Worm (Caenorhabditis elegans) whole organism, early embryonic: Measurements from ENCODE around the gene srlf-7.
A peak's percentile ranks its signal among the peaks of the same experiment; 100 is the strongest.

Experiments
- B0310.2 ChIP-seq: sonication (generic microtip); optimal IDR thresholded peaks from 2 replicates; lab custom pipeline; 2016; ENCODE audit warnings: mild to moderate bottlenecking, missing genetic modification characterization, missing compliant biosample characterization
- F13C5.2 ChIP-seq: sonication (generic microtip); optimal IDR thresholded peaks from 2 replicates; lab custom pipeline; 2017; ENCODE audit warnings: mild to moderate bottlenecking, missing genetic modification characterization, inconsistent platforms, missing compliant biosample characterization
- aly-1 ChIP-seq: sonication (generic microtip); optimal IDR thresholded peaks from 2 replicates; lab custom pipeline; 2016; ENCODE audit warnings: missing genetic modification characterization, missing compliant biosample characterization
- ama-1 ChIP-seq: fragments of 150-350 bp; optimal IDR thresholded peaks from 2 replicates; lab custom pipeline; 2014
- ceh-13 ChIP-seq: fragments of 200-800 bp; sonication (Bioruptor generic); optimal IDR thresholded peaks from 2 replicates; lab custom pipeline; 2018; ENCODE audit warnings: mild to moderate bottlenecking, missing genetic modification characterization, missing compliant biosample characterization
- ceh-36 ChIP-seq: sonication (generic microtip); optimal IDR thresholded peaks from 2 replicates; lab custom pipeline; 2016; ENCODE audit warnings: missing genetic modification characterization, inconsistent platforms, missing compliant biosample characterization
- ets-7 ChIP-seq: sonication (generic microtip); optimal IDR thresholded peaks from 2 replicates; lab custom pipeline; 2016; ENCODE audit warnings: missing genotype, missing genetic modification characterization, missing compliant biosample characterization
- flt-1 ChIP-seq: fragments of 200-800 bp; sonication (Bioruptor generic); IDR thresholded peaks from 2 replicates; pipeline ENCODE4 v1.3.6; 2022; ENCODE audit warnings: missing genetic modification characterization, missing compliant biosample characterization
- hmbx-1 ChIP-seq: sonication (generic microtip); optimal IDR thresholded peaks from 2 replicates; lab custom pipeline; 2016; ENCODE audit warnings: mild to moderate bottlenecking, missing genetic modification characterization, missing compliant biosample characterization
- hmg-4 ChIP-seq: fragments of 200-800 bp; sonication (Bioruptor generic); optimal IDR thresholded peaks from 2 replicates; lab custom pipeline; 2018; ENCODE audit warnings: mild to moderate bottlenecking, missing genetic modification characterization, missing compliant biosample characterization
- hnd-1 ChIP-seq: sonication (generic microtip); optimal IDR thresholded peaks from 2 replicates; lab custom pipeline; 2016; ENCODE audit warnings: missing genetic modification characterization, missing compliant biosample characterization
- pes-1 ChIP-seq: fragments of 200-800 bp; sonication (Bioruptor generic); IDR thresholded peaks from 2 replicates; pipeline ENCODE4 v1.3.6; 2022; ENCODE audit warnings: missing genetic modification reagents, missing genetic modification characterization, missing compliant biosample characterization
- scrt-1 ChIP-seq: fragments of 200-800 bp; sonication (Bioruptor generic); IDR thresholded peaks from 2 replicates; pipeline ENCODE4 v1.3.6; 2022; ENCODE audit warnings: missing genetic modification characterization, missing compliant biosample characterization
- sea-1 ChIP-seq: fragments of 200-800 bp; sonication (Bioruptor generic); conservative IDR thresholded peaks from 2 replicates; pipeline ENCODE4 v1.3.6; 2022; ENCODE audit warnings: missing genetic modification characterization, missing compliant biosample characterization
- tbx-11 ChIP-seq: fragments of 200-800 bp; sonication (Bioruptor generic); IDR thresholded peaks from 2 replicates; pipeline ENCODE4 v1.3.6; 2022; ENCODE audit warnings: missing genetic modification characterization, missing compliant biosample characterization
- tbx-37 ChIP-seq: fragments of 200-800 bp; sonication (Bioruptor generic); conservative IDR thresholded peaks from 2 replicates; pipeline ENCODE4 v1.3.6; 2022; ENCODE audit warnings: missing genetic modification reagents, missing genetic modification characterization, missing compliant biosample characterization
- tra-4 ChIP-seq: sonication (generic microtip); optimal IDR thresholded peaks from 2 replicates; lab custom pipeline; 2017; ENCODE audit warnings: missing genetic modification characterization, missing compliant biosample characterization

srlf-7 gene

DNA sequence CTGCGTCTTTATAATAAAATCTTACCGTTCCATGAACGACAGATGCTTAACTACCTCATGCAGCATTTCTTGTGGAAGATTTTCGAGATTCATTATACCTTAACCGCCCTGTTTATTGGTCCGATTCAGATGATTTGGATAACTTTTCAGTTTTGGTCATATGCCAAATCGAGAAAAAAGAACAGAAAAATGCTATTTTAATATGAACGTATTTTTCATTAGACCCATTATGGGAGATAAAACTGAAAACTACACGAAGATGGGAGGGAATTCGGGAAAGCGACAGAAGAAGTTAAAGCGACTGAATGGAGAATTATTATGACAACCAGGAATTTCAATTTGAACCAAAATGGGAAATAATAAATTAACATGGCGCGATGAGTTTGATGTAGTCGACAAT is 38.0 kb downstream of the srlf-7 start, which contains the start of gene R13A1.10:
Gene R13A1.10, minus strand, starts transcription at position 101 of the 400 bp plus-strand sequence.
- TF ChIP-seq hmbx-1 (no peak), aly-1 (tag; lab: Kevin White, UChicago) (no peak), hmg-4 (no peak), ama-1 (lab: Kevin White, UChicago) (no peak), scrt-1 (GFP tag; lab: Robert Waterston, UW) (no peak), ets-7 (no peak), B0310.2 (no peak), tra-4 (tag; lab: Kevin White, UChicago) (no peak), pes-1 (GFP tag; lab: Robert Waterston, UW) (no peak), ceh-36 (tag; lab: Kevin White, UChicago) (no peak), tbx-11 (GFP tag; lab: Robert Waterston, UW) (no peak), F13C5.2 (tag; lab: Kevin White, UChicago) (no peak), hnd-1 (tag; lab: Kevin White, UChicago) (no peak), flt-1 (GFP tag; lab: Robert Waterston, UW) (no peak), tbx-37 (no peak), sea-1 (GFP tag; lab: Robert Waterston, UW) (no peak), ceh-13 (GFP tag; lab: Kevin White, UChicago) (no peak)

DNA sequence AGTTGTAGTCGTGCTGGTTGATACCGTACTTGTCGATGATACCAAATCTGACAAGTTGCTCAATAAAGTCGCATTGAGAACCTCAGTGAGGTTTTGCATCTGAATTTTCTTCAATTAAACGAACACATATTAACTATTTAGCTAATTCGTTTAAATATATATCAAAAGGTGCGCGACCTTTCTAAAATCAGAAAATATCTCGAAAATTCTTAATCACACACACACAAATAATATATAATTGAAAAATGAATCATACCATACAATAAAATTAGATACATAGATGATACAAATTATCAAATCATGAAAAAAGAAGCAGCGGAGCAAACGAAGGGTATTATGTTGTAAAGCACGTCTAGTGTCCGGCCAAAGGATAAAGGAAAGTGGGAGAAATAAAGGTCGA is 39.1 kb downstream of the srlf-7 start, which contains the start of gene D2024.5:
Gene D2024.5, minus strand, starts transcription at position 101 of the 400 bp plus-strand sequence.
- TF ChIP-seq hnd-1 (tag; lab: Kevin White, UChicago) (no peak), ceh-36 (tag; lab: Kevin White, UChicago) (no peak), ets-7 (no peak), ama-1 (lab: Kevin White, UChicago) (no peak), flt-1 (GFP tag; lab: Robert Waterston, UW) (no peak), scrt-1 (GFP tag; lab: Robert Waterston, UW) (no peak), sea-1 (GFP tag; lab: Robert Waterston, UW) (no peak), F13C5.2 (tag; lab: Kevin White, UChicago) (no peak), tbx-37 (no peak), aly-1 (tag; lab: Kevin White, UChicago) (no peak), pes-1 (GFP tag; lab: Robert Waterston, UW) (no peak), tra-4 (tag; lab: Kevin White, UChicago) (no peak), hmbx-1 (no peak), ceh-13 (GFP tag; lab: Kevin White, UChicago) (no peak), tbx-11 (GFP tag; lab: Robert Waterston, UW) (no peak), hmg-4 (no peak)

DNA sequence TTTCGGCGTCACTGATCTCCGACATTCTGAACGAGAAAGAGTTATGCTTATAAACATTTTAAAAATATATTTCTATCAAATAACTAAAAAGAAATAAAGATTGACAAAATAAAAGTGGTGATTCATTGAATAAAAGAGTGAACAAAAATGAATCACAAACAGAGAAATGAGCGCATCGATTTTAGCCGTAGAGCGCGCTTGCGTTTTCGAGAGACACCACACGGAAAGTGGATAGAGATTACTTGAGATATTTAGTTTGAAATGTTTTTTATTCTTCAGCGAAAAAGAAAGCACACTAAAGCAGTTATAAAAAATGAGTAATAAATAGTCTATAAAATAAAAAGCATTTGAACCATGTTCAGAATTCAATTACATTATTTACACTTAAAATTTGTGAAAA is 41.1 kb downstream of the srlf-7 start, which contains the start of gene cap-1:
Gene cap-1, minus strand, starts transcription at position 26 of the 400 bp plus-strand sequence.
- TF ChIP-seq ceh-36 (tag; lab: Kevin White, UChicago) (no peak), tbx-37 (peak; percentile 44; the same call in 1 of the 2 replicates), flt-1 (GFP tag; lab: Robert Waterston, UW) (no peak), F13C5.2 (tag; lab: Kevin White, UChicago) (peak; percentile 36), pes-1 (GFP tag; lab: Robert Waterston, UW) (no peak), hnd-1 (tag; lab: Kevin White, UChicago) (no peak)

ce11 chrIV:7230935-7231334 is 41.8 kb downstream of the srlf-7 start, which contains the start of gene D2024.4:
Gene D2024.4, plus strand, starts transcription at chrIV:7231235.
- TF ChIP-seq B0310.2 (no peak), sea-1 (GFP tag; lab: Robert Waterston, UW) (no peak), hnd-1 (tag; lab: Kevin White, UChicago) (no peak), hmbx-1 (no peak), scrt-1 (GFP tag; lab: Robert Waterston, UW) (no peak), hmg-4 (no peak), tbx-37 (no peak), pes-1 (GFP tag; lab: Robert Waterston, UW) (no peak), ets-7 (no peak), ceh-13 (GFP tag; lab: Kevin White, UChicago) (no peak), aly-1 (tag; lab: Kevin White, UChicago) (no peak), tbx-11 (GFP tag; lab: Robert Waterston, UW) (no peak), tra-4 (tag; lab: Kevin White, UChicago) (no peak), ama-1 (lab: Kevin White, UChicago) (no peak), ceh-36 (tag; lab: Kevin White, UChicago) (no peak), flt-1 (GFP tag; lab: Robert Waterston, UW) (no peak), F13C5.2 (tag; lab: Kevin White, UChicago) (no peak)

ce11 chrIV:7233566-7234014 is 44.5 kb downstream of the srlf-7 start:
- TF ChIP-seq aly-1 (tag; lab: Kevin White, UChicago), result no peak
- no peak for TF ChIP-seq pes-1 (GFP tag; lab: Robert Waterston, UW)
- TF ChIP-seq hmg-4, result no peak
- TF ChIP-seq tra-4 (tag; lab: Kevin White, UChicago), result no peak
- no peak for TF ChIP-seq F13C5.2 (tag; lab: Kevin White, UChicago)
- TF ChIP-seq scrt-1 (GFP tag; lab: Robert Waterston, UW), result no peak
- TF ChIP-seq tbx-37, result no peak
- no peak for TF ChIP-seq flt-1 (GFP tag; lab: Robert Waterston, UW)
- TF ChIP-seq sea-1 (GFP tag; lab: Robert Waterston, UW), result no peak
- no peak for TF ChIP-seq tbx-11 (GFP tag; lab: Robert Waterston, UW)
- TF ChIP-seq ets-7, result no peak
- no peak for TF ChIP-seq ceh-13 (GFP tag; lab: Kevin White, UChicago)
- TF ChIP-seq ama-1 (lab: Kevin White, UChicago), result no peak

- no peak for TF ChIP-seq tra-4 (tag; lab: Kevin White, UChicago)
- no peak for TF ChIP-seq B0310.2
- no peak for TF ChIP-seq ets-7
These were observed 45.5 kb downstream of the srlf-7 start for ce11 chrIV:7234623-7235022.

- peak; percentile 73 for TF ChIP-seq hmg-4
- 0 out of 2 replicates have a peak, but pooled peaks have one; percentile 7 for TF ChIP-seq sea-1 (GFP tag; lab: Robert Waterston, UW)
- peak; percentile 45; the same call in 1 of the 2 replicates for TF ChIP-seq tbx-11 (GFP tag; lab: Robert Waterston, UW)
- no peak for TF ChIP-seq scrt-1 (GFP tag; lab: Robert Waterston, UW)
- peak; percentile 74 for TF ChIP-seq F13C5.2 (tag; lab: Kevin White, UChicago)
These were observed 46.4 kb downstream of the srlf-7 start for ce11 chrIV:7235382-7235917.
